Worm (Caenorhabditis elegans): Measurements from ENCODE around the gene fbxc-29.

The fbxc-29 gene

ce11 chrII:872993-873787, 42.7 kb upstream of the fbxc-29 start, which contains the start of gene alg-2 (continued):
- TF ChIP-seq nhr-120 (GFP tag; IDR thresholded peaks at IDR 0.05): no peak
- TF ChIP-seq die-1 (tag; optimal IDR thresholded peaks at IDR 0.05): peak; percentile 22
- TF ChIP-seq lin-26 (GFP tag; IDR thresholded peaks at IDR 0.05): no peak
- no peak for TF ChIP-seq pha-4 (tag; optimal IDR thresholded peaks at IDR 0.05)
- TF ChIP-seq mes-4 (tag; optimal IDR thresholded peaks at IDR 0.05): no peak
- TF ChIP-seq F39B2.1 (GFP tag; IDR thresholded peaks at IDR 0.05): no peak
- no peak for TF ChIP-seq akir-1 (GFP tag; optimal IDR thresholded peaks at IDR 0.05)
- peak; percentile 46 for TF ChIP-seq dpl-1 (GFP tag; optimal IDR thresholded peaks at IDR 0.05)
- TF ChIP-seq Y53G8AR.9 (GFP tag; conservative IDR thresholded peaks at IDR 0.05): no peak
- no peak for TF ChIP-seq ccch-3 (GFP tag; optimal IDR thresholded peaks at IDR 0.05)
- no peak for TF ChIP-seq rec-8 (tag; optimal IDR thresholded peaks at IDR 0.05)
- no peak for TF ChIP-seq ztf-6 (GFP tag; IDR thresholded peaks at IDR 0.05)
- no peak for TF ChIP-seq mxl-1 (tag; optimal IDR thresholded peaks at IDR 0.05)
- no peak for TF ChIP-seq ceh-100 (GFP tag; IDR thresholded peaks at IDR 0.05)
- no peak for TF ChIP-seq F33H1.4 (GFP tag; IDR thresholded peaks at IDR 0.05)
- peak; percentile 79 for TF ChIP-seq egrh-3 (GFP tag; IDR thresholded peaks at IDR 0.05)
- TF ChIP-seq aptf-3 (GFP tag; IDR thresholded peaks at IDR 0.05): 0 out of 2 replicates have a peak, but pooled peaks have one; percentile 10
- TF ChIP-seq xnd-1 (tag; optimal IDR thresholded peaks at IDR 0.05): peak; percentile 67
- TF ChIP-seq hlh-12 (tag; optimal IDR thresholded peaks at IDR 0.05): no peak
- peak; percentile 74 for TF ChIP-seq madf-8 (GFP tag; conservative IDR thresholded peaks at IDR 0.05)
- TF ChIP-seq fkh-3 (tag; optimal IDR thresholded peaks at IDR 0.05): no peak
- TF ChIP-seq C06A6.2 (GFP tag; conservative IDR thresholded peaks at IDR 0.05): no peak
- peak; percentile 61 for TF ChIP-seq D2030.7 (GFP tag; IDR thresholded peaks at IDR 0.05)
- no peak for TF ChIP-seq snpc-4 (GFP tag; optimal IDR thresholded peaks at IDR 0.05)
- no peak for TF ChIP-seq snpc-4 (tag; optimal IDR thresholded peaks at IDR 0.05)
- no peak for TF ChIP-seq tbp1 (GFP tag; optimal IDR thresholded peaks at IDR 0.05)
- no peak for TF ChIP-seq snpc-1.3 (tag; optimal IDR thresholded peaks at IDR 0.05; ENCODE audit: insufficient read depth)
- no peak for TF ChIP-seq nhr-179 (tag; optimal IDR thresholded peaks at IDR 0.05)
- TF ChIP-seq ztf-3 (GFP tag; optimal IDR thresholded peaks at IDR 0.05): no peak
- no peak for TF ChIP-seq ceh-91 (GFP tag; IDR thresholded peaks at IDR 0.05)
- no peak for TF ChIP-seq F22D6.2 (tag; optimal IDR thresholded peaks at IDR 0.05)
- TF ChIP-seq hlh-26 (GFP tag; conservative IDR thresholded peaks at IDR 0.05): no peak
- no peak for TF ChIP-seq lir-1 (GFP tag; conservative IDR thresholded peaks at IDR 0.05)
- peak; percentile 60 for TF ChIP-seq hmg-1.2 (GFP tag; IDR thresholded peaks at IDR 0.05)
- TF ChIP-seq gei-17 (GFP tag; optimal IDR thresholded peaks at IDR 0.05): no peak
- TF ChIP-seq B0336.3 (GFP tag; IDR thresholded peaks at IDR 0.05): peak; percentile 46; the same call in 1 of the 2 replicates
- no peak for TF ChIP-seq F57C9.4 (tag; optimal IDR thresholded peaks at IDR 0.05)
- no peak for TF ChIP-seq chd-7 (tag; optimal IDR thresholded peaks at IDR 0.05)
- TF ChIP-seq rpc-1 (optimal IDR thresholded peaks at IDR 0.05): no peak
- TF ChIP-seq rpc-1 (tag; optimal IDR thresholded peaks at IDR 0.05): no peak
- TF ChIP-seq madf-3 (GFP tag; IDR thresholded peaks at IDR 0.05): no peak
- no peak for TF ChIP-seq B0019.2 (GFP tag; conservative IDR thresholded peaks at IDR 0.05)
- TF ChIP-seq snpc-1.1 (tag; optimal IDR thresholded peaks at IDR 0.05; ENCODE audit: insufficient read depth): no peak
- no peak for TF ChIP-seq B0035.1 (tag; optimal IDR thresholded peaks at IDR 0.05)
- TF ChIP-seq F10E7.11 (tag; optimal IDR thresholded peaks at IDR 0.05): no peak
- no peak for TF ChIP-seq Y79H2A.3 (GFP tag; conservative IDR thresholded peaks at IDR 0.05)
- no peak for TF ChIP-seq repo-1 (tag; optimal IDR thresholded peaks at IDR 0.05)
- TF ChIP-seq lin-35 (GFP tag; optimal IDR thresholded peaks at IDR 0.05): peak in 1 of 3 experiments; percentile 29

Measured in whole organism, young adult.